Worm (Caenorhabditis elegans): Measurements from ENCODE around the gene ntl-3.

The ntl-3 gene

DNA sequence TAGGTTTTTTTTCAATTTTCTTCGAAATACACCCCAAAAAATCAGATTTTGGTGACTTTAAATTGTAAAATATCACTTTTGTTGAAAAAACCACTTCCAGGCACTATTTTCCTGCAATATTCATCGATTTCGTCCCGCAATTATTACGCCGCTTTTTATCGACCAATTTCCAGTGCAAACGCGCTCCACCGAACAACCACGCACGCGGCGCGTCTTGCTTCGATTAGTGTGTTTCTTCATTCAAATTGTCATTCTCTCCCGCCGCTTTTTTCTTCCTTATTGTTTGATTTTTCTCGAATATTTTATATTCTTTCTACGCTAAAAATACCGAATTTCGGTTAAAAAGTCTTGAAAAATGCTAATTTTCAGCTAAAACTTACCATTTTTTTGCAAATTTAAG, 20.6 kb downstream of the ntl-3 start (continued):
- TF ChIP-seq nhr-90 (tag; optimal IDR thresholded peaks at IDR 0.05; ENCODE audit: poor library complexity) (peak; percentile 16), xbp-1 (tag; optimal IDR thresholded peaks at IDR 0.05) (peak; percentile 47), ceh-82 (tag; optimal IDR thresholded peaks at IDR 0.05) (peak; percentile 27 to 85 (median 32)), hpl-2 (GFP tag; optimal IDR thresholded peaks at IDR 0.05) (no peak), nhr-76 (tag; optimal IDR thresholded peaks at IDR 0.05) (no peak), ces-1 (GFP tag; optimal IDR thresholded peaks at IDR 0.05) (no peak), elt-2 (tag; optimal IDR thresholded peaks at IDR 0.05) (no peak), pax-3 (tag; optimal IDR thresholded peaks at IDR 0.05) (no peak), ztf-11 (tag; optimal IDR thresholded peaks at IDR 0.05) (no peak), lsy-2 (tag; optimal IDR thresholded peaks at IDR 0.05) (peak; percentile 61 to 90), unc-62 (GFP tag; optimal IDR thresholded peaks at IDR 0.05) (no peak), blmp-1 (tag; optimal IDR thresholded peaks at IDR 0.05) (peak; percentile 65), nhr-77 (tag; optimal IDR thresholded peaks at IDR 0.05) (peak; percentile 47), jun-1 (tag; optimal IDR thresholded peaks at IDR 0.05) (no peak), snpc-4 (tag; optimal IDR thresholded peaks at IDR 0.05) (peak; percentile 42), ets-5 (GFP tag; IDR thresholded peaks at IDR 0.05) (no peak), efl-1 (optimal IDR thresholded peaks at IDR 0.05) (peak; percentile 52 to 71), efl-1 (GFP tag; optimal IDR thresholded peaks at IDR 0.05 in 1 of 2) (peak; percentile 74 to 96), tbx-2 (tag; optimal IDR thresholded peaks at IDR 0.05) (peak; percentile 64), lin-35 (GFP tag; optimal IDR thresholded peaks at IDR 0.05) (peak; percentile 72 to 78), lin-39 (tag; optimal IDR thresholded peaks at IDR 0.05) (no peak), efl-3 (GFP tag; optimal IDR thresholded peaks at IDR 0.05) (no peak), nhr-237 (tag; optimal IDR thresholded peaks at IDR 0.05) (no peak), ceh-8 (GFP tag; optimal IDR thresholded peaks at IDR 0.05) (no peak), F16B12.6 (tag; optimal IDR thresholded peaks at IDR 0.05) (peak; percentile 69), Y116A8C.19 (tag; optimal IDR thresholded peaks at IDR 0.05; ENCODE audit: borderline replicate concordance) (no peak), grh-1 (GFP tag; IDR thresholded peaks at IDR 0.05) (no peak), vab-15 (tag; optimal IDR thresholded peaks at IDR 0.05) (peak; percentile 72), C16A3.4 (tag; optimal IDR thresholded peaks at IDR 0.05) (peak; percentile 82), nhr-71 (tag; optimal IDR thresholded peaks at IDR 0.05) (peak; percentile 58), nhr-47 (tag; optimal IDR thresholded peaks at IDR 0.05) (peak; percentile 56), C34B4.2 (tag; optimal IDR thresholded peaks at IDR 0.05) (no peak), mdl-1 (tag; optimal IDR thresholded peaks at IDR 0.05) (peak in 1 of 2 experiments; percentile 88), lir-3 (tag; optimal IDR thresholded peaks at IDR 0.05; ENCODE audit: poor library complexity) (no peak), sox-4 (tag; optimal IDR thresholded peaks at IDR 0.05) (no peak), nhr-84 (tag; optimal IDR thresholded peaks at IDR 0.05) (no peak), nhr-19 (GFP tag; conservative IDR thresholded peaks at IDR 0.05) (no peak), fkh-4 (tag; optimal IDR thresholded peaks at IDR 0.05; ENCODE audit: borderline replicate concordance) (no peak)

DNA sequence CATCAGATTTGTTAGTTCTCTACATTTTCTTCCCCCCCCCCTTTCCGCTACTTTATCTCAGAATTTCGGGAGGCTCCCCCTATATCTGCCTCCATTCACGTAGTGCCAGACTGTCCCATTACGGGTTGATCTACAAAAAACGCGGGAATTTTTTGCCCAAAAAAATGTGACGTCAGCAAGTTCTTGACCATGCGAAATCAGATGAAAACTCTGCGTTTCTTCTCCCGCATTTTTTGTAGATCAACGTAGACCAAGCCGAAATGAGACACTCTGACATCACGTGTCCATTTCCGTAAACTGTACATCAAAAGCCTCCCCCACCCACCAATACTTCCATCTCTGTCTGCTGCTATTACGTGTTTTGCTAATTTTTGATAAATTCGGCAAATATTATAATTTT, 21.7 kb downstream of the ntl-3 start:
- no peak for TF ChIP-seq fkh-8 (tag; optimal IDR thresholded peaks at IDR 0.05)
- TF ChIP-seq grh-1 (GFP tag; IDR thresholded peaks at IDR 0.05): no peak
- no peak for TF ChIP-seq nhr-77 (tag; optimal IDR thresholded peaks at IDR 0.05)
- no peak for TF ChIP-seq rnt-1 (tag; optimal IDR thresholded peaks at IDR 0.05)
- no peak for TF ChIP-seq nhr-19 (GFP tag; conservative IDR thresholded peaks at IDR 0.05)
- no peak for TF ChIP-seq jun-1 (tag; optimal IDR thresholded peaks at IDR 0.05)
- TF ChIP-seq ztf-11 (tag; optimal IDR thresholded peaks at IDR 0.05): no peak
- no peak for TF ChIP-seq unc-30 (tag; optimal IDR thresholded peaks at IDR 0.05)
- TF ChIP-seq mef-2 (tag; optimal IDR thresholded peaks at IDR 0.05): no peak
- TF ChIP-seq xbp-1 (tag; optimal IDR thresholded peaks at IDR 0.05): no peak
- no peak for TF ChIP-seq lin-35 (GFP tag; optimal IDR thresholded peaks at IDR 0.05)
- no peak for TF ChIP-seq nhr-20 (tag; optimal IDR thresholded peaks at IDR 0.05)
- TF ChIP-seq sptf-1 (tag; optimal IDR thresholded peaks at IDR 0.05): no peak
- no peak for TF ChIP-seq aly-2 (tag; optimal IDR thresholded peaks at IDR 0.05)
- TF ChIP-seq egl-13 (tag; optimal IDR thresholded peaks at IDR 0.05): no peak
- TF ChIP-seq hlh-4 (tag; optimal IDR thresholded peaks at IDR 0.05): no peak

All from whole organism, L1 larva.